Worm (Caenorhabditis elegans) whole organism, L1 larva: ENCODE data around the gene nep-21.
"Not testable (repeated sequence)": the region's sequence is repeated elsewhere in the genome, so short reads cannot be mapped to it uniquely, and the experiment has no call there.

Experiments
- aha-1 ChIP-seq: fragments of 150-350 bp; optimal IDR thresholded peaks from 2 replicates; lab custom pipeline; 2014; ENCODE audit warnings: missing biosample characterization, missing genetic modification characterization
- alr-1 ChIP-seq: fragments of 200-800 bp; sonication (Bioruptor generic); optimal IDR thresholded peaks from 2 replicates; lab custom pipeline; 2018; ENCODE audit warnings: borderline replicate concordance, mild to moderate bottlenecking, missing genetic modification characterization, missing compliant biosample characterization
- ama-1 ChIP-seq: fragments of 150-350 bp; optimal IDR thresholded peaks from 2 replicates; lab custom pipeline; 2014
- egl-27 ChIP-seq, 2 experiments: fragments of 150-350 bp in 1 of 2; sonication (generic microtip); optimal IDR thresholded peaks; 3 replicates each; lab custom pipeline; 2017 to 2018; ENCODE audit warnings: missing biosample characterization in 2 of 2, missing genetic modification characterization in 2 of 2, missing genetic modification reagents in 2 of 2
- fkh-10 ChIP-seq: sonication (generic microtip); optimal IDR thresholded peaks from 2 replicates; lab custom pipeline; 2017; ENCODE audit warnings: missing biosample characterization, missing genetic modification reagents, missing genetic modification characterization
- jun-1 ChIP-seq: fragments of 150-350 bp; optimal IDR thresholded peaks from 2 replicates; lab custom pipeline; 2014; ENCODE audit warnings: missing biosample characterization, missing genetic modification reagents, missing genetic modification characterization
- lin-39 ChIP-seq: fragments of 150-350 bp; optimal IDR thresholded peaks from 2 replicates; lab custom pipeline; 2014; ENCODE audit warnings: missing biosample characterization, missing genetic modification reagents, missing genetic modification characterization
- nhr-28 ChIP-seq: fragments of 150-350 bp; optimal IDR thresholded peaks from 2 replicates; lab custom pipeline; 2014; ENCODE audit warnings: missing biosample characterization, missing genetic modification characterization
- nhr-76 ChIP-seq: sonication (generic microtip); optimal IDR thresholded peaks from 2 replicates; lab custom pipeline; 2017; ENCODE audit warnings: missing biosample characterization, missing genetic modification characterization
- unc-30 ChIP-seq: sonication (generic microtip); optimal IDR thresholded peaks from 2 replicates; lab custom pipeline; 2017; ENCODE audit warnings: missing biosample characterization, missing genetic modification characterization
- unc-62 ChIP-seq: fragments of 150-350 bp; optimal IDR thresholded peaks from 2 replicates; lab custom pipeline; 2014; ENCODE audit warnings: missing biosample characterization, missing genetic modification reagents, missing genetic modification characterization
- ztf-4 ChIP-seq: fragments of 150-350 bp; optimal IDR thresholded peaks from 2 replicates; lab custom pipeline; 2014; ENCODE audit warnings: missing biosample characterization, missing genetic modification characterization

ce11 chrV:14205214-14205613 lies 21.1 kb downstream of the nep-21 start, which contains the start of gene T16A9.3:
- not testable (repeated sequence) for TF ChIP-seq lin-39 (tag; lab: Kevin White, UChicago); fkh-10; nhr-28 (tag; lab: Kevin White, UChicago); ztf-4 (tag; lab: Kevin White, UChicago); aha-1 (tag; lab: Kevin White, UChicago); jun-1 (tag; lab: Kevin White, UChicago); egl-27 (tag; optimal IDR thresholded peaks at IDR 0.05; lab: Kevin White, UChicago); unc-30 (tag; lab: Kevin White, UChicago); unc-62; nhr-76; alr-1 (tag; lab: Kevin White, UChicago); ama-1 (lab: Kevin White, UChicago)
